Worm (Caenorhabditis elegans) whole organism, mixed stage, embryonic: ENCODE data around the gene phat-8.

ENCODE experiments used
- M03D4.4 ChIP-seq: sonication (generic microtip); optimal IDR thresholded peaks from 2 replicates; lab custom pipeline; 2017; ENCODE audit warnings: mild to moderate bottlenecking, missing genetic modification characterization, missing compliant biosample characterization
- bed-3 ChIP-seq: fragments of 200-800 bp; sonication (Bioruptor generic); optimal IDR thresholded peaks from 3 replicates; lab custom pipeline; 2018; ENCODE audit warnings: mild to moderate bottlenecking, missing genetic modification characterization, moderate library complexity, missing compliant biosample characterization
- blmp-1 ChIP-seq: fragments of 150-350 bp; optimal IDR thresholded peaks from 2 replicates; lab custom pipeline; 2014; ENCODE audit warnings: missing biosample characterization, missing genetic modification characterization
- ceh-39 ChIP-seq: fragments of 150-350 bp; optimal IDR thresholded peaks from 2 replicates; lab custom pipeline; 2014; ENCODE audit warnings: missing biosample characterization, missing genetic modification characterization
- ceh-43 ChIP-seq: fragments of 200-800 bp; sonication (Bioruptor generic); optimal IDR thresholded peaks from 2 replicates; lab custom pipeline; 2018; ENCODE audit warnings: mild to moderate bottlenecking, missing genetic modification characterization, moderate library complexity, missing compliant biosample characterization
- ceh-83 ChIP-seq: fragments of 200-800 bp; sonication (Bioruptor generic); optimal IDR thresholded peaks from 2 replicates; lab custom pipeline; 2018; ENCODE audit warnings: mild to moderate bottlenecking, missing genetic modification characterization, missing compliant biosample characterization
- ces-1 ChIP-seq: fragments of 150-350 bp; optimal IDR thresholded peaks from 2 replicates; lab custom pipeline; 2014; ENCODE audit warnings: missing biosample characterization, missing genetic modification reagents, missing genetic modification characterization
- cnd-1 ChIP-seq: fragments of 200-800 bp; sonication (Bioruptor generic); optimal IDR thresholded peaks from 2 replicates; lab custom pipeline; 2018; ENCODE audit warnings: mild to moderate bottlenecking, missing genetic modification characterization, missing compliant biosample characterization
- drap-1 ChIP-seq: fragments of 200-800 bp; sonication (Bioruptor generic); optimal IDR thresholded peaks from 3 replicates; lab custom pipeline; 2018; ENCODE audit warnings: mild to moderate bottlenecking, missing genetic modification characterization, missing compliant biosample characterization
- elt-1 ChIP-seq: sonication (generic microtip); optimal IDR thresholded peaks from 2 replicates; lab custom pipeline; 2017; ENCODE audit warnings: missing genetic modification characterization, mild to moderate bottlenecking, missing compliant biosample characterization, antibody characterized with exemption, moderate library complexity, borderline replicate concordance; ENCODE audit not compliant: insufficient read depth
- ham-2 ChIP-seq: fragments of 200-800 bp; sonication (Bioruptor generic); optimal IDR thresholded peaks from 2 replicates; lab custom pipeline; 2018; ENCODE audit warnings: mild to moderate bottlenecking, missing genetic modification characterization, missing compliant biosample characterization
- hlh-1 ChIP-seq: fragments of 150-350 bp; optimal IDR thresholded peaks from 2 replicates; lab custom pipeline; 2014; ENCODE audit warnings: missing biosample characterization, missing genetic modification reagents, missing genetic modification characterization
- lin-32 ChIP-seq: fragments of 200-800 bp; sonication (Bioruptor generic); optimal IDR thresholded peaks from 2 replicates; lab custom pipeline; 2018; ENCODE audit warnings: mild to moderate bottlenecking, missing genetic modification characterization, missing compliant biosample characterization
- lsy-2 ChIP-seq: fragments of 150-350 bp; optimal IDR thresholded peaks from 2 replicates; lab custom pipeline; 2014; ENCODE audit warnings: missing biosample characterization, missing genetic modification characterization
- mab-5 ChIP-seq: fragments of 150-350 bp; optimal IDR thresholded peaks from 2 replicates; lab custom pipeline; 2014; ENCODE audit warnings: missing biosample characterization, missing genetic modification characterization
- mep-1 ChIP-seq: fragments of 150-350 bp; optimal IDR thresholded peaks from 2 replicates; lab custom pipeline; 2017; ENCODE audit warnings: missing biosample characterization, missing genetic modification reagents, missing genetic modification characterization, inconsistent platforms
- mls-2 ChIP-seq: sonication (generic microtip); optimal IDR thresholded peaks from 2 replicates; lab custom pipeline; 2016; ENCODE audit warnings: mild to moderate bottlenecking, missing genetic modification characterization, moderate library complexity, missing compliant biosample characterization
- nhr-12 ChIP-seq: fragments of 150-350 bp; optimal IDR thresholded peaks from 2 replicates; lab custom pipeline; 2014; ENCODE audit warnings: missing biosample characterization, missing genetic modification characterization
- nhr-2 ChIP-seq: fragments of 150-350 bp; optimal IDR thresholded peaks from 2 replicates; lab custom pipeline; 2014; ENCODE audit warnings: missing biosample characterization, missing genetic modification characterization
- nhr-237 ChIP-seq: fragments of 150-350 bp; optimal IDR thresholded peaks from 2 replicates; lab custom pipeline; 2014; ENCODE audit warnings: missing biosample characterization, missing genetic modification characterization
- nhr-28 ChIP-seq: fragments of 150-350 bp; optimal IDR thresholded peaks from 2 replicates; lab custom pipeline; 2014; ENCODE audit warnings: missing biosample characterization, missing genetic modification characterization
- nhr-76 ChIP-seq: sonication (generic microtip); optimal IDR thresholded peaks from 2 replicates; lab custom pipeline; 2017; ENCODE audit warnings: missing biosample characterization, missing genetic modification characterization
- pha-4 ChIP-seq: fragments of 150-350 bp; optimal IDR thresholded peaks from 2 replicates; lab custom pipeline; 2018; ENCODE audit warnings: missing biosample characterization, missing genetic modification reagents, missing genetic modification characterization
- sem-2 ChIP-seq: fragments of 200-800 bp; sonication (Bioruptor generic); optimal IDR thresholded peaks from 2 replicates; lab custom pipeline; 2018; ENCODE audit warnings: mild to moderate bottlenecking, missing genetic modification characterization, missing compliant biosample characterization
- snpc-4 ChIP-seq: fragments of 150-350 bp; optimal IDR thresholded peaks from 2 replicates; lab custom pipeline; 2014; ENCODE audit warnings: missing biosample characterization, missing genetic modification characterization
- sptf-1 ChIP-seq: sonication (generic microtip); optimal IDR thresholded peaks from 2 replicates; lab custom pipeline; 2017; ENCODE audit warnings: mild to moderate bottlenecking, missing genetic modification characterization, moderate library complexity, missing compliant biosample characterization
- tbx-8 ChIP-seq: fragments of 200-800 bp; sonication (Bioruptor generic); optimal IDR thresholded peaks from 2 replicates; lab custom pipeline; 2018; ENCODE audit warnings: mild to moderate bottlenecking, missing genetic modification characterization, moderate library complexity, missing compliant biosample characterization
- unc-120 ChIP-seq: sonication (generic microtip); optimal IDR thresholded peaks from 2 replicates; lab custom pipeline; 2017; ENCODE audit warnings: missing genetic modification characterization, missing compliant biosample characterization; ENCODE audit not compliant: poor library complexity, severe bottlenecking
- unc-39 ChIP-seq: fragments of 150-350 bp; optimal IDR thresholded peaks from 2 replicates; lab custom pipeline; 2014; ENCODE audit warnings: missing biosample characterization, missing genetic modification characterization
- ztf-11 ChIP-seq: fragments of 150-350 bp; optimal IDR thresholded peaks from 2 replicates; lab custom pipeline; 2014; ENCODE audit warnings: missing biosample characterization, missing genetic modification characterization

The phat-8 gene

DNA sequence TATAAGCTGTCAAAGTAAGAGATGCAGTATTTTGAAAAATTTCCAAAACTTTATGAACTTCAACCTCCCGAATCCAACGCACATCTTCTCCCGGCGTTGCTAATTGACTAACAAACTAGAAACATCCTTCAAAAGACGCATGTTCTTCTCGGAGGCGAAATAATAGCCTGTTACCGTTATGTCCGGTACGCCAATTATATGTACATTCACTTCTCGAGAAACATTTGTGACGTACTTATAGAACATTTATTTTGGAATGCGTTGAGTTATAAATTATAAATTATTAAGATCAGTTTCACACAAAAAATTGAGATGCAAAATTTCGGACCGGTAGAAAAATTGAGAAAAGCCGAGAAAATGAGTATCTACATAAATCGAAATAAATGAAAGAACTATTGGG is 25.4 kb downstream of the phat-8 start, which contains the start of gene T21B4.3:
TSS of gene T21B4.3 (minus strand) at position 101 of the 400 bp plus-strand sequence.
- no peak for TF ChIP-seq ceh-83
- no peak for TF ChIP-seq nhr-12 (tag; lab: Kevin White, UChicago)
- TF ChIP-seq nhr-2 = no peak
- TF ChIP-seq mep-1 (tag; lab: Kevin White, UChicago) = no peak
- TF ChIP-seq ces-1 = no peak
- TF ChIP-seq nhr-76 (tag; lab: Kevin White, UChicago) = no peak
- no peak for TF ChIP-seq ceh-39 (tag; lab: Kevin White, UChicago)
- TF ChIP-seq lin-32 (GFP tag; lab: Kevin White, UChicago) = no peak
- TF ChIP-seq mab-5 = no peak
- TF ChIP-seq bed-3 (GFP tag; lab: Kevin White, UChicago) = no peak
- no peak for TF ChIP-seq sptf-1 (tag; lab: Kevin White, UChicago)
- TF ChIP-seq nhr-28 = no peak
- no peak for TF ChIP-seq unc-120 (tag; lab: Kevin White, UChicago)
- no peak for TF ChIP-seq lsy-2 (tag; lab: Kevin White, UChicago)
- no peak for TF ChIP-seq nhr-237 (tag; lab: Kevin White, UChicago)
- no peak for TF ChIP-seq M03D4.4
- no peak for TF ChIP-seq cnd-1 (tag; lab: Kevin White, UChicago)
- no peak for TF ChIP-seq sem-2
- no peak for TF ChIP-seq unc-39 (tag; lab: Kevin White, UChicago)
- TF ChIP-seq, all 35 proteins: peak for 0

DNA sequence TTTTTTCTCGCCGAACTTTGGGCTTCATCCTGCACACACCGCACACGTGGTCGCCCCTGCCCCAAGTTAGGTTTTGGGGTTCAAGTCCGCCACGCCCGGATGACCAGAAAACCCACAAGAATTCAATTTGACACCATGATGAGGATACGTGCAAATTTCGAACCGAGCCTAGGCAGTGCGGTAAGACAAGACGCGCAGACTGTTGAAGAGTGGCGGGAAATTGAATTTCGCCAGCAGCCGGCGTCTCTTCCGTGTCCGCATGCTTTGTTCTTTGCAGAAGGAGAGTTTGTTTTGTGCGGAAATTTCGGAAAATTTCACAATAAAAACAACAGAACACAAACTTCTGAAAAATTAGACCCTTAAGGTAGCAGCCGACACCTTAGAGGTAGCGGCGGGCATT is 28.4 kb downstream of the phat-8 start:
- TF ChIP-seq lin-32 (GFP tag; lab: Kevin White, UChicago) (no peak), ces-1 (peak; percentile 91)

DNA sequence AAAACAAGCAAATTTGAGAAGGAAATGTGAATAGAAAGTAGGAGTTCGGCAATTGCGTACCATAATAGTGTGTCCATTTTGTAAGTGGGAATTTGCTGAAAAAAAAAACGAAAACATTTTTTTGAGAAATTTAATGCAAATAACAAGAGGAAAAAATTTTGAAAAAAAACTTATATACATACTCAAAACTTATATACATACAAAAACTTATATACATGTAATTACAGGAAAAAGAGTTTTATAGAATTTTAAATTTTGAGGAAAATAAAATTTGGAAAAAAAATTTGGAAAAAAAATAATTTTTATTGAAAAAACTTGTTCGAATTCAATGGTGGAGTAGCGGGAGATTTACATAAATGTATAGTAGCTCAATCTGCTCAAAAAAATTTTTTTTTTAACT is 31.2 kb downstream of the phat-8 start, which contains the start of gene ador-1:
TSS of gene ador-1 (minus strand) at position 101 of the 400 bp plus-strand sequence.
- TF ChIP-seq mab-5 (no peak), nhr-12 (tag; lab: Kevin White, UChicago) (no peak), ceh-83 (no peak), hlh-1 (no peak), cnd-1 (tag; lab: Kevin White, UChicago) (no peak), mls-2 (tag; lab: Kevin White, UChicago) (no peak), nhr-28 (no peak), lin-32 (GFP tag; lab: Kevin White, UChicago) (no peak), ztf-11 (tag; lab: Kevin White, UChicago) (no peak), sptf-1 (tag; lab: Kevin White, UChicago) (no peak), blmp-1 (tag; lab: Kevin White, UChicago) (no peak), ceh-39 (tag; lab: Kevin White, UChicago) (no peak), ces-1 (no peak), lsy-2 (tag; lab: Kevin White, UChicago) (no peak), pha-4 (no peak), nhr-2 (no peak), drap-1 (GFP tag; lab: Kevin White, UChicago) (no peak), ceh-43 (no peak), unc-120 (tag; lab: Kevin White, UChicago) (no peak)

DNA sequence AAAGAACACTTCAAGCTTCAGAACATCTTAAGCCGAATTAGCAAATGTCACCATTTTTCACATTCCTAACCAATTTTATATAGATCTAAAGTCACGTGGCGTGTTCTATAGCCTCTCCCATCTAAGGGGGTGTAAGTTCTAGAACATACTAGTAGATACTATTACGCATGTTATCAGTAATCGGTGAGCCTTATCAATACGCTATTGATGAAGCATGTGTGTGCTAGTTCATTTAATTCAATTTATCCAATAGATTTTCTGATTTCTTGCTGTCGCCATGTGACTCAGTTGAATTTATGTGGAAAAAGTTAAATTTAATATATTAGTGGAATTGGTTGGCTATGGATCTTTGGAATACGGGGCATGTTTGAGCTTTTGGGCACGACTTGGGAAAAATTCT is 34.9 kb downstream of the phat-8 start:
- TF ChIP-seq elt-1 (no peak), lsy-2 (tag; lab: Kevin White, UChicago) (no peak), pha-4 (no peak), nhr-12 (tag; lab: Kevin White, UChicago) (no peak), nhr-76 (tag; lab: Kevin White, UChicago) (no peak), mab-5 (no peak), snpc-4 (no peak), blmp-1 (tag; lab: Kevin White, UChicago) (no peak), ham-2 (GFP tag; lab: Kevin White, UChicago) (no peak), tbx-8 (no peak), nhr-2 (no peak)

DNA sequence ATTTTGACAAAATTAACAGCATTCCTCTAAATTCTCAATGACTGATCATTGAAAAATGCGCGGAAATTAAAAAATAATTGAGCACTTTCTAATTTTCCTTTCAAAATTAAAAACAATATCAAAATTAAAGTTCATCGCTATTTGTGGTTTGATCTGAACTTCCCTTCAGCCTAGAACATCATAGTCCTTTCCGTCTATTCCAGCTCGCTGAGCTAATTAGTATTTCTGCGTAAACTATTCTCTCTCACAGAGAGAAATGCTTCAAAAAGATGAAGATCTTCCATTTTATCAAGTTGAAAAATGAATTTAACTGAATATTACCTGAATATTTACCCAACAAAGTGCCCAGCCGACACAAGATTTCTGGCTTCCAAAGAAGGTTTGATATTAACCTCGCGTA is 35.4 kb downstream of the phat-8 start, which contains the start of gene srh-68:
TSS of gene srh-68 (plus strand) at position 301 of the 400 bp plus-strand sequence.
- no peak for TF ChIP-seq ham-2 (GFP tag; lab: Kevin White, UChicago)
- TF ChIP-seq bed-3 (GFP tag; lab: Kevin White, UChicago) = no peak
- TF ChIP-seq drap-1 (GFP tag; lab: Kevin White, UChicago) = no peak
- no peak for TF ChIP-seq sem-2
- no peak for TF ChIP-seq hlh-1
- no peak for TF ChIP-seq mep-1 (tag; lab: Kevin White, UChicago)
